Worm (Caenorhabditis elegans): ENCODE results near the gene F30H5.3.

F30H5.3 gene

ce11 chrIII:502583-502982 lies 9.4 kb downstream of the F30H5.3 start:
- TF ChIP-seq fos-1 (tag; optimal IDR thresholded peaks at IDR 0.05) (peak; percentile 81), tbx-2 (tag; optimal IDR thresholded peaks at IDR 0.05) (peak; percentile 71), nhr-12 (tag; optimal IDR thresholded peaks at IDR 0.05) (no peak), sptf-1 (tag; optimal IDR thresholded peaks at IDR 0.05) (no peak), ztf-4 (tag; optimal IDR thresholded peaks at IDR 0.05) (peak; percentile 61), ceh-88 (GFP tag; IDR thresholded peaks at IDR 0.05) (peak; percentile 56), fkh-4 (tag; optimal IDR thresholded peaks at IDR 0.05; ENCODE audit: borderline replicate concordance) (peak; percentile 21), unc-62 (GFP tag; optimal IDR thresholded peaks at IDR 0.05) (no peak), zip-4 (GFP tag; optimal IDR thresholded peaks at IDR 0.05) (no peak), lsy-2 (tag; optimal IDR thresholded peaks at IDR 0.05) (peak; percentile 73 to 87), alr-1 (tag; optimal IDR thresholded peaks at IDR 0.05; ENCODE audit: borderline replicate concordance) (no peak), ceh-90 (tag; optimal IDR thresholded peaks at IDR 0.05) (no peak), rnt-1 (tag; optimal IDR thresholded peaks at IDR 0.05) (peak; percentile 75), efl-3 (GFP tag; optimal IDR thresholded peaks at IDR 0.05) (no peak), hlh-17 (GFP tag; optimal IDR thresholded peaks at IDR 0.05; ENCODE audit: borderline replicate concordance) (no peak), nhr-84 (tag; optimal IDR thresholded peaks at IDR 0.05) (no peak), C34B4.2 (tag; optimal IDR thresholded peaks at IDR 0.05) (no peak), skn-1 (tag; optimal IDR thresholded peaks at IDR 0.05) (peak; percentile 61), unc-98 (GFP tag; IDR thresholded peaks at IDR 0.05) (0 out of 2 replicates have a peak, but pooled peaks have one; percentile 26), ceh-8 (GFP tag; optimal IDR thresholded peaks at IDR 0.05) (peak; percentile 41), pqm-1 (tag; optimal IDR thresholded peaks at IDR 0.05) (no peak), pax-3 (tag; optimal IDR thresholded peaks at IDR 0.05) (peak; percentile 61), nhr-85 (tag) (peak; percentile 68), fkh-10 (GFP tag; optimal IDR thresholded peaks at IDR 0.05) (peak; percentile 39), snu-23 (GFP tag; optimal IDR thresholded peaks at IDR 0.05) (peak; percentile 88), nhr-20 (tag; optimal IDR thresholded peaks at IDR 0.05) (peak; percentile 81), isw-1 (GFP tag; IDR thresholded peaks at IDR 0.05) (peak; percentile 20; the same call in 1 of the 2 replicates), sup-37 (GFP tag; optimal IDR thresholded peaks at IDR 0.05) (peak; percentile 22), efl-1 (optimal IDR thresholded peaks at IDR 0.05) (peak; percentile 47 to 61), efl-1 (GFP tag; optimal IDR thresholded peaks at IDR 0.05 in 1 of 2) (peak; percentile 60 to 95), lin-13 (GFP tag; optimal IDR thresholded peaks at IDR 0.05) (peak; percentile 53), blmp-1 (tag; optimal IDR thresholded peaks at IDR 0.05) (no peak), ceh-63 (GFP tag; optimal IDR thresholded peaks at IDR 0.05) (no peak), mab-9 (GFP tag; IDR thresholded peaks at IDR 0.05) (0 out of 2 replicates have a peak, but pooled peaks have one; percentile 9), vab-15 (tag; optimal IDR thresholded peaks at IDR 0.05) (no peak), mef-2 (tag; optimal IDR thresholded peaks at IDR 0.05) (peak; percentile 17), ama-1 (optimal IDR thresholded peaks at IDR 0.05) (no peak), fkh-8 (tag; optimal IDR thresholded peaks at IDR 0.05) (peak; percentile 74), Y116A8C.19 (tag; optimal IDR thresholded peaks at IDR 0.05; ENCODE audit: borderline replicate concordance) (no peak), lir-3 (tag; optimal IDR thresholded peaks at IDR 0.05; ENCODE audit: poor library complexity) (no peak), F16B12.6 (tag; optimal IDR thresholded peaks at IDR 0.05) (no peak), snpc-4 (tag; optimal IDR thresholded peaks at IDR 0.05) (peak; percentile 8), dsc-1 (tag; optimal IDR thresholded peaks at IDR 0.05) (peak; percentile 71), egl-27 (tag; optimal IDR thresholded peaks at IDR 0.05) (peak in 1 of 2 experiments; percentile 20), nhr-77 (tag; optimal IDR thresholded peaks at IDR 0.05) (peak; percentile 45), nhr-71 (tag; optimal IDR thresholded peaks at IDR 0.05) (peak; percentile 80), swsn-7 (tag; optimal IDR thresholded peaks at IDR 0.05) (peak; percentile 79), hlh-4 (tag; optimal IDR thresholded peaks at IDR 0.05) (no peak), nhr-237 (tag; optimal IDR thresholded peaks at IDR 0.05) (no peak), C16A3.4 (tag; optimal IDR thresholded peaks at IDR 0.05) (peak; percentile 81), ets-5 (GFP tag; IDR thresholded peaks at IDR 0.05) (no peak), grh-1 (GFP tag; IDR thresholded peaks at IDR 0.05) (0 out of 2 replicates have a peak, but pooled peaks have one; percentile 10), ceh-82 (tag; optimal IDR thresholded peaks at IDR 0.05) (peak; percentile 1 to 81 (median 13)), nhr-19 (GFP tag; conservative IDR thresholded peaks at IDR 0.05) (peak; percentile 56)
